Worm (Caenorhabditis elegans) whole organism, L4/young adult: ENCODE data around the gene C47E12.3.

ENCODE experiments used
- W03F9.2 ChIP-seq: fragments of 150-350 bp; optimal IDR thresholded peaks from 2 replicates; lab custom pipeline; 2014; ENCODE audit warnings: missing biosample characterization, missing genetic modification characterization
- him-1 ChIP-seq: sonication (generic microtip); optimal IDR thresholded peaks from 2 replicates; lab custom pipeline; 2016; ENCODE audit warnings: missing genotype, missing genetic modification reagents, missing genetic modification characterization, missing compliant biosample characterization

DNA sequence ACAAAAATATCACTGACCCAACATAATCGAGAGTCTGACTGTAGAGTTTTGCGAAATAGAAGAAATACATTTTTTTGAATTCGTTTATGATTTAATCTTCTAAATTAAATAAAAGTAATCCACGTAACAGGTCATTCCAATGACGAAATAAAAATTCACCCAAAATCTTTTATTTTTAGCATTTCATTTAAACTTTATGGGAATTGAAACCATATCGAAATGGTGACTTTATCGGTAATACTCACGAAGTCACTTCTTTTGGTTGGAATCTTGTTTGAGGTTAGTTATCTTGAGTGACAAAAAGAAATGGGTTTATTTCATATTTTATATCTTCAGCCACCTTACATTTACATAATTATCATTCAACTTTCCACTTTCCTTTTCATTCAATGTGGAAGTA is 29.0 kb downstream of the C47E12.3 start, which contains the start of the genes C47E12.12 and C47E12.10:
- TF ChIP-seq him-1 (tag; lab: Kevin White, UChicago) (no peak), W03F9.2 (no peak)
